Worm (Caenorhabditis elegans) whole organism, young adult: ENCODE data around the gene Y38C1BA.4.
"Not testable (repeated sequence)": the region's sequence is repeated elsewhere in the genome, so short reads cannot be mapped to it uniquely, and the experiment has no call there.

ENCODE experiments used
- F57A8.1 ChIP-seq: fragments of 200-800 bp; sonication (Bioruptor generic); optimal IDR thresholded peaks from 2 replicates; lab custom pipeline; 2018; ENCODE audit warnings: mild to moderate bottlenecking, missing genetic modification characterization, moderate library complexity, missing compliant biosample characterization
- ZK185.1 ChIP-seq: sonication (generic microtip); optimal IDR thresholded peaks from 2 replicates; lab custom pipeline; 2016; ENCODE audit warnings: mild to moderate bottlenecking, missing genetic modification characterization, missing compliant biosample characterization; ENCODE audit not compliant: poor library complexity, severe bottlenecking
- akir-1 ChIP-seq: fragments of 200-800 bp; sonication (Bioruptor generic); optimal IDR thresholded peaks from 2 replicates; lab custom pipeline; 2018; ENCODE audit warnings: mild to moderate bottlenecking, missing genetic modification characterization, moderate library complexity, missing compliant biosample characterization
- ama-1 ChIP-seq, 3 experiments: fragments of 150-350 bp in 1 of 3; sonication (generic microtip) in 2 of 3; optimal IDR thresholded peaks; 2 replicates each; lab custom pipeline; 2014 to 2018; ENCODE audit warnings: missing biosample characterization in 2 of 3, missing genetic modification characterization in 2 of 3, missing genetic modification reagents in 2 of 3
- dpl-1 ChIP-seq: fragments of 150-350 bp; optimal IDR thresholded peaks from 2 replicates; lab custom pipeline; 2014; ENCODE audit warnings: missing biosample characterization, missing genetic modification reagents, missing genetic modification characterization
- mxl-1 ChIP-seq: sonication (generic microtip); optimal IDR thresholded peaks from 2 replicates; lab custom pipeline; 2016; ENCODE audit warnings: missing genetic modification characterization, missing compliant biosample characterization
- nhr-90 ChIP-seq: sonication (generic microtip); optimal IDR thresholded peaks from 2 replicates; lab custom pipeline; 2016; ENCODE audit warnings: missing genotype, mild to moderate bottlenecking, missing genetic modification characterization, missing compliant biosample characterization
- sdz-38 ChIP-seq: sonication (generic microtip); optimal IDR thresholded peaks from 2 replicates; lab custom pipeline; 2016; ENCODE audit warnings: missing genotype, missing genetic modification characterization, missing compliant biosample characterization
- sea-2 ChIP-seq: fragments of 200-800 bp; sonication (Bioruptor generic); IDR thresholded peaks from 2 replicates; pipeline ENCODE4 v1.3.6; 2022; ENCODE audit warnings: missing genetic modification characterization, missing compliant biosample characterization
- ztf-25 ChIP-seq: fragments of 200-800 bp; sonication (Bioruptor generic); IDR thresholded peaks from 2 replicates; pipeline ENCODE4 v1.3.6; 2022; ENCODE audit warnings: missing genetic modification reagents, missing genetic modification characterization, missing compliant biosample characterization

DNA sequence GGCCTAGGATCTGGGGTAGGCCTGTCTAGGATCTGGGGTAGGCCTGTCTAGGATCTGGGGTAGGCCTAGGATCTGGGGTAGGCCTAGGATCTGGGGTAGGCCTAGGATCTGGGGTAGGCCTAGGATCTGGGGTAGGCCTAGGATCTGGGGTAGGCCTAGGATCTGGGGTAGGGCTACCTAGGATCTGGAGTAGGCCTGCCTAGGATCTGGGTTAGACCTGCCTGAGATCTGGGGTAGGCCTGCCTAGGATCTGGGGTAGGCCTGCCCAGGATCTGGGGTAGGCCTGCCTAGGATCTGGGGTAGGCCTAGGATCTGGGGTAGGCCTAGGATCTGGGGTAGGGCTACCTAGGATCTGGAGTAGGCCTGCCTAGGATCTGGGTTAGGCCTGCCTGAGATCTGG, 9.5 kb downstream of the Y38C1BA.4 start:
- not testable (repeated sequence) for TF ChIP-seq dpl-1 (GFP tag; lab: Kevin White, UChicago); F57A8.1; sdz-38 (tag; lab: Kevin White, UChicago); ama-1 (optimal IDR thresholded peaks at IDR 0.05; lab: Kevin White, UChicago); ama-1 (GFP tag; optimal IDR thresholded peaks at IDR 0.05; lab: Kevin White, UChicago); akir-1 (GFP tag; lab: Kevin White, UChicago); ZK185.1 (tag; lab: Kevin White, UChicago); mxl-1 (tag; lab: Kevin White, UChicago); nhr-90
- peak; percentile 98 for TF ChIP-seq sea-2 (GFP tag; lab: Robert Waterston, UW)
- TF ChIP-seq ztf-25 (GFP tag; lab: Robert Waterston, UW): peak; percentile 98
